Worm (Caenorhabditis elegans) whole organism, mixed stage, embryonic: ENCODE measurements around the gene T12A7.10.

Experiments
- M03D4.4 ChIP-seq: sonication (generic microtip); optimal IDR thresholded peaks from 2 replicates; lab custom pipeline; 2017; ENCODE audit warnings: mild to moderate bottlenecking, missing genetic modification characterization, missing compliant biosample characterization
- bed-3 ChIP-seq: fragments of 200-800 bp; sonication (Bioruptor generic); optimal IDR thresholded peaks from 3 replicates; lab custom pipeline; 2018; ENCODE audit warnings: mild to moderate bottlenecking, missing genetic modification characterization, moderate library complexity, missing compliant biosample characterization
- blmp-1 ChIP-seq: fragments of 150-350 bp; optimal IDR thresholded peaks from 2 replicates; lab custom pipeline; 2014; ENCODE audit warnings: missing biosample characterization, missing genetic modification characterization
- ceh-39 ChIP-seq: fragments of 150-350 bp; optimal IDR thresholded peaks from 2 replicates; lab custom pipeline; 2014; ENCODE audit warnings: missing biosample characterization, missing genetic modification characterization
- ceh-43 ChIP-seq: fragments of 200-800 bp; sonication (Bioruptor generic); optimal IDR thresholded peaks from 2 replicates; lab custom pipeline; 2018; ENCODE audit warnings: mild to moderate bottlenecking, missing genetic modification characterization, moderate library complexity, missing compliant biosample characterization
- ceh-83 ChIP-seq: fragments of 200-800 bp; sonication (Bioruptor generic); optimal IDR thresholded peaks from 2 replicates; lab custom pipeline; 2018; ENCODE audit warnings: mild to moderate bottlenecking, missing genetic modification characterization, missing compliant biosample characterization
- ces-1 ChIP-seq: fragments of 150-350 bp; optimal IDR thresholded peaks from 2 replicates; lab custom pipeline; 2014; ENCODE audit warnings: missing biosample characterization, missing genetic modification reagents, missing genetic modification characterization
- cnd-1 ChIP-seq: fragments of 200-800 bp; sonication (Bioruptor generic); optimal IDR thresholded peaks from 2 replicates; lab custom pipeline; 2018; ENCODE audit warnings: mild to moderate bottlenecking, missing genetic modification characterization, missing compliant biosample characterization
- drap-1 ChIP-seq: fragments of 200-800 bp; sonication (Bioruptor generic); optimal IDR thresholded peaks from 3 replicates; lab custom pipeline; 2018; ENCODE audit warnings: mild to moderate bottlenecking, missing genetic modification characterization, missing compliant biosample characterization
- elt-1 ChIP-seq: sonication (generic microtip); optimal IDR thresholded peaks from 2 replicates; lab custom pipeline; 2017; ENCODE audit warnings: missing genetic modification characterization, mild to moderate bottlenecking, missing compliant biosample characterization, antibody characterized with exemption, moderate library complexity, borderline replicate concordance; ENCODE audit not compliant: insufficient read depth
- elt-3 ChIP-seq: fragments of 150-350 bp; optimal IDR thresholded peaks from 2 replicates; lab custom pipeline; 2014; ENCODE audit warnings: missing biosample characterization, missing genetic modification characterization
- flh-1 ChIP-seq: fragments of 200-800 bp; sonication (Bioruptor generic); optimal IDR thresholded peaks from 2 replicates; lab custom pipeline; 2018; ENCODE audit warnings: mild to moderate bottlenecking, missing genetic modification characterization, moderate library complexity, missing compliant biosample characterization
- ham-2 ChIP-seq: fragments of 200-800 bp; sonication (Bioruptor generic); optimal IDR thresholded peaks from 2 replicates; lab custom pipeline; 2018; ENCODE audit warnings: mild to moderate bottlenecking, missing genetic modification characterization, missing compliant biosample characterization
- hlh-1 ChIP-seq: fragments of 150-350 bp; optimal IDR thresholded peaks from 2 replicates; lab custom pipeline; 2014; ENCODE audit warnings: missing biosample characterization, missing genetic modification reagents, missing genetic modification characterization
- lin-13 ChIP-seq: fragments of 150-350 bp; optimal IDR thresholded peaks from 2 replicates; lab custom pipeline; 2014; ENCODE audit warnings: missing biosample characterization, missing genetic modification characterization
- lsy-2 ChIP-seq: fragments of 150-350 bp; optimal IDR thresholded peaks from 2 replicates; lab custom pipeline; 2014; ENCODE audit warnings: missing biosample characterization, missing genetic modification characterization
- mab-5 ChIP-seq: fragments of 150-350 bp; optimal IDR thresholded peaks from 2 replicates; lab custom pipeline; 2014; ENCODE audit warnings: missing biosample characterization, missing genetic modification characterization
- mep-1 ChIP-seq: fragments of 150-350 bp; optimal IDR thresholded peaks from 2 replicates; lab custom pipeline; 2017; ENCODE audit warnings: missing biosample characterization, missing genetic modification reagents, missing genetic modification characterization, inconsistent platforms
- mls-2 ChIP-seq: sonication (generic microtip); optimal IDR thresholded peaks from 2 replicates; lab custom pipeline; 2016; ENCODE audit warnings: mild to moderate bottlenecking, missing genetic modification characterization, moderate library complexity, missing compliant biosample characterization
- nhr-12 ChIP-seq: fragments of 150-350 bp; optimal IDR thresholded peaks from 2 replicates; lab custom pipeline; 2014; ENCODE audit warnings: missing biosample characterization, missing genetic modification characterization
- nhr-2 ChIP-seq: fragments of 150-350 bp; optimal IDR thresholded peaks from 2 replicates; lab custom pipeline; 2014; ENCODE audit warnings: missing biosample characterization, missing genetic modification characterization
- nhr-237 ChIP-seq: fragments of 150-350 bp; optimal IDR thresholded peaks from 2 replicates; lab custom pipeline; 2014; ENCODE audit warnings: missing biosample characterization, missing genetic modification characterization
- nhr-28 ChIP-seq: fragments of 150-350 bp; optimal IDR thresholded peaks from 2 replicates; lab custom pipeline; 2014; ENCODE audit warnings: missing biosample characterization, missing genetic modification characterization
- nhr-76 ChIP-seq: sonication (generic microtip); optimal IDR thresholded peaks from 2 replicates; lab custom pipeline; 2017; ENCODE audit warnings: missing biosample characterization, missing genetic modification characterization
- pha-4 ChIP-seq: fragments of 150-350 bp; optimal IDR thresholded peaks from 2 replicates; lab custom pipeline; 2018; ENCODE audit warnings: missing biosample characterization, missing genetic modification reagents, missing genetic modification characterization
- sem-2 ChIP-seq: fragments of 200-800 bp; sonication (Bioruptor generic); optimal IDR thresholded peaks from 2 replicates; lab custom pipeline; 2018; ENCODE audit warnings: mild to moderate bottlenecking, missing genetic modification characterization, missing compliant biosample characterization
- snpc-4 ChIP-seq: fragments of 150-350 bp; optimal IDR thresholded peaks from 2 replicates; lab custom pipeline; 2014; ENCODE audit warnings: missing biosample characterization, missing genetic modification characterization
- sptf-1 ChIP-seq: sonication (generic microtip); optimal IDR thresholded peaks from 2 replicates; lab custom pipeline; 2017; ENCODE audit warnings: mild to moderate bottlenecking, missing genetic modification characterization, moderate library complexity, missing compliant biosample characterization
- tbx-8 ChIP-seq: fragments of 200-800 bp; sonication (Bioruptor generic); optimal IDR thresholded peaks from 2 replicates; lab custom pipeline; 2018; ENCODE audit warnings: mild to moderate bottlenecking, missing genetic modification characterization, moderate library complexity, missing compliant biosample characterization
- unc-120 ChIP-seq: sonication (generic microtip); optimal IDR thresholded peaks from 2 replicates; lab custom pipeline; 2017; ENCODE audit warnings: missing genetic modification characterization, missing compliant biosample characterization; ENCODE audit not compliant: poor library complexity, severe bottlenecking
- unc-39 ChIP-seq: fragments of 150-350 bp; optimal IDR thresholded peaks from 2 replicates; lab custom pipeline; 2014; ENCODE audit warnings: missing biosample characterization, missing genetic modification characterization
- zip-8 ChIP-seq: fragments of 150-350 bp; optimal IDR thresholded peaks from 2 replicates; lab custom pipeline; 2014; ENCODE audit warnings: missing biosample characterization, missing genetic modification characterization
- ztf-11 ChIP-seq: fragments of 150-350 bp; optimal IDR thresholded peaks from 2 replicates; lab custom pipeline; 2014; ENCODE audit warnings: missing biosample characterization, missing genetic modification characterization

The T12A7.10 gene

DNA sequence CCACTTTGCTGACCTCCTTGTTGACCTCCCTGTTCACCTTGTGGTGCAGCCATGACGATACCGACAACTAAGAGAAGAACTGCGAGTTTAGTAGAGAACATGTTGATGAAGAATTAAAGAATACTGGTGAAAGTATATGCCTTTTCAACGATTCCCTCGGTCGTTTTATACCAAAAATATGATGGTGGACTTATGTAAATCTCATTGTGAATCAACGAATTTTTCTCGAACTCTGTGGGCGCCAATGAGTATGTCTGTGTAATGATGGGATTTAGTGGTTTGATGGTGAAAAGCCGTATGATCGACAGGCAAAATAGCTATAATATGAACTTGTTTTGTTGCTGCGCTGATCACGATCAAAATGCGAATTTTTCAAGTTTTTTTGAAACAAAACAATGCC is 17.6 kb downstream of the T12A7.10 start, which contains the start of gene K01A6.8:
K01A6.8 (minus strand) TSS at position 101 of the 400 bp plus-strand sequence.
- TF ChIP-seq ceh-43 (GFP tag; lab: Kevin White, UChicago) (no peak), elt-3 (tag; lab: Kevin White, UChicago) (no peak), nhr-28 (tag; lab: Kevin White, UChicago) (no peak), nhr-76 (tag; lab: Kevin White, UChicago) (no peak), nhr-237 (tag; lab: Kevin White, UChicago) (no peak), bed-3 (no peak), flh-1 (GFP tag; lab: Kevin White, UChicago) (no peak), hlh-1 (tag; lab: Kevin White, UChicago) (no peak), tbx-8 (GFP tag; lab: Kevin White, UChicago) (no peak), mep-1 (tag; lab: Kevin White, UChicago) (no peak), nhr-12 (tag; lab: Kevin White, UChicago) (no peak), sptf-1 (tag; lab: Kevin White, UChicago) (no peak), unc-120 (tag; lab: Kevin White, UChicago) (no peak)

DNA sequence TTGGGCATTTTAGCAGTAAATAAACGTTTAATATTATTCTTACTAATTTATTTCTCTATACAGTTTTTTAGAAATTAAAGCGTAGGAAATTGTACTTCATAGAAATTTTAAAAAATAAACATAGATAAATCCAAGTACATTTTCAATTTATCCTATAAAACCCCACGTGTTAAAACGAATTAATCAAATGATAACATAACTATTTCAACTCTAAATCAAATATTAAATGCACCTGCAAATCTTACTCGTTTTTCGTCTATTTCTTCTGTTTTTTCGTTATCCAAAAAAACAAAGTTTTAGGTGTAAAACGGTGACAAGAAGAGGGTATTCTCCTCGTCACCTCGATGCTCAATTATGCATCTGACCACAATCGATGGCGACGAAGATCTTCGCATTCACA is 19.9 kb downstream of the T12A7.10 start, which contains the start of gene K01A6.6:
K01A6.6 (plus strand) TSS at position 301 of the 400 bp plus-strand sequence.
- TF ChIP-seq pha-4 (tag; lab: Kevin White, UChicago) (no peak), elt-1 (tag; lab: Kevin White, UChicago) (no peak), ztf-11 (tag; lab: Kevin White, UChicago) (no peak), cnd-1 (no peak), drap-1 (GFP tag; lab: Kevin White, UChicago) (no peak), ceh-43 (GFP tag; lab: Kevin White, UChicago) (no peak), hlh-1 (tag; lab: Kevin White, UChicago) (no peak), mls-2 (no peak), blmp-1 (tag; lab: Kevin White, UChicago) (no peak), lin-13 (tag; lab: Kevin White, UChicago) (no peak), bed-3 (no peak), unc-120 (tag; lab: Kevin White, UChicago) (no peak), snpc-4 (no peak), M03D4.4 (no peak)

DNA sequence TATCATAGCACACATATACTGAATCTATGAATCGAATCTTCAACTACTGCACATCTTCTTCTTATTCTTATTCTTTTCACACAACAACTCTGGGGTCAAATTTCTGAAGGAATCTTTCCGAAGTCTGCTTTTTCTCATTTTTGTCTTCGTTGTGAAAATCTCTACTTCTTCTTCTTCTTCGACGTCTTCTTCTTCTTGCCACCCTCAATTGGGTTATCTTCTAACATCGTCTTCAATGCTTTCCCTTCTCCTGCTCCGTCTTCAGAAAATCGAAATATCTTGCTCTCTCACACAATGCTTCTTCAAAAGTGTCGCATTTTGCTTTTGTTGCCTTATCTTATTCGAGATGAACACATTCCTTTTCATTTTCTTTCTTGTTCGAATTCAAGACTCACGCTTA is 31.6 kb downstream of the T12A7.10 start:
- TF ChIP-seq ztf-11 (tag; lab: Kevin White, UChicago), result no peak
- TF ChIP-seq sem-2, result no peak
- TF ChIP-seq ces-1 (GFP tag; lab: Kevin White, UChicago), result peak; percentile 94
- TF ChIP-seq ceh-39 (tag; lab: Kevin White, UChicago), result no peak

DNA sequence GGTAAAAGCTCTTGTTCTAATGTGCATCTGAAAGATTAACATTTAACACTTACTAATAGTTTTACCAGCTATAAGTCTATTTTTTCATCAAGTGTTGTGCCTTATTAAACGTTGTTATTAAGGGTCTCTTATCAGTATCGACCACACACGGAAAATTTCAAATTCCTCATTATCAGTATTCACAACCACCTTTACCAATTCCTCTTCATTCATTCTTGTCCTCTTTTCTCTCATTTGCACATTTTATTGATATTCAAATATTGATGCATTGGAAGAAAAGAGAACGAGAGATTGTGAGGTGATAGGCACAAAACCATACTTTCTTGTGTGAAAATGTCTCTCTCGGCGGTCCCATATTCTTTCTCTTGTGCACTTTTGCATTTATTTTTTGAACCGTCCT is 33.0 kb downstream of the T12A7.10 start:
- TF ChIP-seq snpc-4 (no peak), lin-13 (tag; lab: Kevin White, UChicago) (no peak), unc-39 (tag; lab: Kevin White, UChicago) (no peak), ham-2 (no peak), sptf-1 (tag; lab: Kevin White, UChicago) (no peak)

DNA sequence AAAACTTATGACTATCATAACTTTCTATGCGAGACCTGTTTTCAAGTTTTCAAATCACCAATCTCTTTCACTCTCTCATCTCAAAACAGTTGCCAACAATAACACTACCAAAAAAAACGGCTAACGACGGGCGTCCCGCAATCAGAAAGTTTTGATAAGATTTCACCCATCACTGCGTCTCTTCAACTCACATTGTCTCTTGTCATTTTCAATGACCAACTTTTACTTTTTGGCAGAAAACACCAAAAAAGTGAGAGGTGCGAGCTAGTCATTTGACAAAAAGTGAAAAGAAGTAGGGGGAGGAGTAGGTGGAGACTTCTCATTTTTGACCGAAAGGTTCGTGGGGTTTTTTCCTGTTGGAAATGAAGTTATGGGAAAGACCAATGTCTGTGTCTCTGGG is 36.2 kb downstream of the T12A7.10 start:
- TF ChIP-seq blmp-1 (tag; lab: Kevin White, UChicago), result peak; percentile 47
- no peak for TF ChIP-seq mab-5

DNA sequence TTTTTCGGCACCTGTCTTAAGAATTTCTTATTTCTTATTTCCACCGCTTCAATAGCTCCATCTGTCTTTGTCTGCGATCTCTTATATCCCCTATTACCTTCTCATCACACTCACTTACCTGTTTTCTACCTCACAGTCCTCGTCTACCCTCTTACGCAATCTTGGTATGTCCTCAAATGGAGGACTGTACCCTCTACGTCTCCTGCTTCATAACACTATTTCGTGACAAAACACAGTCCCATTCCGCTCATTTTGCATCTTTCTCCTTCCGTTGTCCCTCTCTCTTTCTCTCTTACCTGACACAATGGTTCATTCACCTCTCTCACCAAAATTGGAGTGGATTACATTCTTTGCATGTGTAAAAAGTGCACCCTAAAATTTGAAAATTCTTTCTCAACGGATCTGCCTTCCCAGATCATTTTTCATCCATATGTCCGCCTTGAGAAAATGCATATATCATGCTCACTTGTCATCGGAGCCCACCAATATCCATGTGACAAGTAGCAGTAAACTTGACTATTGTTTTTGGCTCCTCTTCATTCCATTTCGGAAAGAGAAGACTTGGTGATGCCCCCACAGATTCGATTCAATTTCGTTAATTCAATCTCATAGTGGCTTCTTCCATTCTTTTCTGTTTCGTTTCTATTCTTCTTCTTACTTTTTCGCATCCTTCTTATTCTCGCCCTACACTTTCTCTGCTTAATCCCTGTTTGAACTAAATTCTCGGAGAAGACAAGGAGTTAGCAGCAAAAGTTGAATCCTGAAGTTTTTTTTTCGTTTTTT is 37.6 kb downstream of the T12A7.10 start:
- TF ChIP-seq lin-13 (tag; lab: Kevin White, UChicago) (no peak), ceh-83 (no peak), cnd-1 (peak; percentile 34), ceh-39 (tag; lab: Kevin White, UChicago) (peak; percentile 1), mab-5 (no peak), mls-2 (peak; percentile 30), lsy-2 (tag; lab: Kevin White, UChicago) (no peak), ceh-43 (GFP tag; lab: Kevin White, UChicago) (no peak), elt-3 (tag; lab: Kevin White, UChicago) (no peak), nhr-28 (tag; lab: Kevin White, UChicago) (no peak), nhr-2 (tag; lab: Kevin White, UChicago) (peak; percentile 99), zip-8 (tag; lab: Kevin White, UChicago) (peak; percentile 69), snpc-4 (no peak), unc-39 (tag; lab: Kevin White, UChicago) (no peak), tbx-8 (GFP tag; lab: Kevin White, UChicago) (no peak), drap-1 (GFP tag; lab: Kevin White, UChicago) (no peak), blmp-1 (tag; lab: Kevin White, UChicago) (no peak), ces-1 (GFP tag; lab: Kevin White, UChicago) (peak; percentile 98)
- TF ChIP-seq, all 35 proteins: peak for 6
